Fruit fly (Drosophila melanogaster): ENCODE results near the gene CG11854.

CG11854 gene

DNA sequence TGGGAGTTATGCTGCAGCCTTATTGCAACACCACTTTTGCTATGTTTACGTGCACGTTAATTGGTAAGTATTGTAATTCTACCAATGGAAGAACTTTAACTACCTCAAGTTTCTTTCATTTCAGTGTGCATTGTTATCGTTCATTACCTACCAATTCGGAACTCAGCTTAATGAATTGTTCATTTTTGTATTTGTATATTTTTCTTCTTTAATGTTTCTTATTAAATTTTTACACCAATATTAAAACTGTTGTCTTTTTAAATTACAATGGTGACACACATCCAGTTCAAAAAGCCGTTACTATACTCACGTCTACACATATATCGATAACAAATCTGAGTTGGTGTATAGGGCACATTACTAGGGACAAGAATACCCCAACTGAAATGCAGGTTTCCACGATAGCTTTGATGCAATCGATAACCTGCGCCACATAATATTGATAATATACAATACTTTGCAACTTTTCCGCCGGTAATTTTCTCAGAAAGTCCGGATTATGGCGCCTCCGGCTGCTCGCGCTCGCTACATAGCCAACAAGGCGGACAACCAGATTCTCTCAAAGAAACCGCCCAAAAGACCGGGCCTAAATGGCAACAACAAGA is 20.5 kb upstream of the CG11854 start, which contains the start of gene Alg9 (continued):
- TF ChIP-seq CG1603 (tag; optimal IDR thresholded peaks at IDR 0.05) (peak; percentile 81), Gug (GFP tag; IDR thresholded peaks at IDR 0.05) (peak; percentile 2; the same call in 1 of the 4 replicates), CG14860 (GFP tag; IDR thresholded peaks at IDR 0.05; ENCODE audit: partially characterized antibody) (peak; percentile 84), CG12071 (GFP tag; optimal IDR thresholded peaks at IDR 0.05) (no peak), hb (GFP tag; IDR thresholded peaks at IDR 0.05; ENCODE audit: partially characterized antibody) (peak; percentile 94), Aef1 (GFP tag; IDR thresholded peaks at IDR 0.05) (no peak), Xbp1 (GFP tag; optimal IDR thresholded peaks at IDR 0.05) (peak; percentile 8), Dip2 (GFP tag; IDR thresholded peaks at IDR 0.05) (no peak), CG7987 (GFP tag; optimal IDR thresholded peaks at IDR 0.05) (no peak), CG4424 (GFP tag; optimal IDR thresholded peaks at IDR 0.05) (no peak), ap (GFP tag; IDR thresholded peaks at IDR 0.05) (no peak), tna (GFP tag; IDR thresholded peaks at IDR 0.05; ENCODE audit: partially characterized antibody) (peak; percentile 95), crc (GFP tag; optimal IDR thresholded peaks at IDR 0.05) (no peak), CG9876 (GFP tag; optimal IDR thresholded peaks at IDR 0.05) (no peak), inv (GFP tag; IDR thresholded peaks at IDR 0.05; ENCODE audit: partially characterized antibody) (peak; percentile 83), CG16813 (GFP tag; IDR thresholded peaks at IDR 0.05; ENCODE audit: partially characterized antibody) (peak; percentile 89), Opbp (GFP tag; IDR thresholded peaks at IDR 0.05; ENCODE audit: partially characterized antibody) (peak; percentile 90; the same call in 2 of the 3 replicates), ems (GFP tag; optimal IDR thresholded peaks at IDR 0.05) (peak; percentile 16), CG9609 (GFP tag; optimal IDR thresholded peaks at IDR 0.05) (no peak), CG18619 (GFP tag; optimal IDR thresholded peaks at IDR 0.05) (no peak), bbx (GFP tag; IDR thresholded peaks at IDR 0.05; ENCODE audit: partially characterized antibody) (peak; percentile 92), CG10543 (GFP tag; optimal IDR thresholded peaks at IDR 0.05) (no peak), CG7372 (GFP tag; IDR thresholded peaks at IDR 0.05) (no peak), ATbp (GFP tag; optimal IDR thresholded peaks at IDR 0.05) (no peak), MESR4 (GFP tag; optimal IDR thresholded peaks at IDR 0.05) (peak; percentile 8), CG4730 (GFP tag; IDR thresholded peaks at IDR 0.05) (no peak), Optix (GFP tag; IDR thresholded peaks at IDR 0.05) (no peak), sqz (GFP tag; optimal IDR thresholded peaks at IDR 0.05) (no peak), nerfin-2 (GFP tag; IDR thresholded peaks at IDR 0.05; ENCODE audit: partially characterized antibody) (peak; percentile 93), Ets97D (GFP tag; optimal IDR thresholded peaks at IDR 0.05) (peak; percentile 74), vnd (GFP tag; IDR thresholded peaks at IDR 0.05; ENCODE audit: partially characterized antibody) (peak; percentile 88), CG2678 (tag; optimal IDR thresholded peaks at IDR 0.05) (no peak), nom (GFP tag; optimal IDR thresholded peaks at IDR 0.05) (no peak), mld (GFP tag; IDR thresholded peaks at IDR 0.05; ENCODE audit: partially characterized antibody) (peak; percentile 88), Kr (GFP tag; optimal IDR thresholded peaks at IDR 0.05) (no peak), Sry-δ (GFP tag; optimal IDR thresholded peaks at IDR 0.05) (peak; percentile 88), E2f2 (GFP tag; IDR thresholded peaks at IDR 0.05) (peak; percentile 71), yki (optimal IDR thresholded peaks at IDR 0.05) (no peak), Adf1 (GFP tag; IDR thresholded peaks at IDR 0.05) (peak; percentile 11; the same call in 1 of the 2 replicates), ttk (GFP tag; IDR thresholded peaks at IDR 0.05) (no peak), CG9797 (GFP tag; optimal IDR thresholded peaks at IDR 0.05) (peak; percentile 21), CG13287 (GFP tag; IDR thresholded peaks at IDR 0.05; ENCODE audit: partially characterized antibody) (peak; percentile 94), CG1602 (GFP tag; optimal IDR thresholded peaks at IDR 0.05) (no peak), stwl (tag; optimal IDR thresholded peaks at IDR 0.05) (peak; percentile 93), CG14014 (GFP tag; IDR thresholded peaks at IDR 0.05) (no peak), bigmax (GFP tag; optimal IDR thresholded peaks at IDR 0.05) (no peak), hbn (GFP tag; IDR thresholded peaks at IDR 0.05; ENCODE audit: partially characterized antibody) (peak; percentile 86), CG31388 (GFP tag; optimal IDR thresholded peaks at IDR 0.05) (no peak), Blimp-1 (GFP tag; optimal IDR thresholded peaks at IDR 0.05) (no peak)
